Fruit fly (Drosophila melanogaster) whole organism, embryonic: Measurements from ENCODE around the gene CG33298.

Experiments
- Adf1 ChIP-seq: fragments of 200-800 bp; sonication (Bioruptor generic); IDR thresholded peaks from 2 replicates; pipeline ENCODE4 v1.3.6; 2022; ENCODE audit warnings: missing biosample characterization, missing genetic modification characterization
- Asciz ChIP-seq: fragments of 200-800 bp; sonication (Bioruptor generic); optimal IDR thresholded peaks from 2 replicates; lab custom pipeline; 2017; ENCODE audit warnings: missing biosample characterization, mild to moderate bottlenecking, missing genetic modification characterization, missing genetic modification reagents
- Blimp-1 ChIP-seq: fragments of 200-800 bp; sonication (Bioruptor generic); optimal IDR thresholded peaks from 3 replicates; lab custom pipeline; 2018; ENCODE audit warnings: missing biosample characterization, missing genetic modification characterization, mild to moderate bottlenecking, moderate library complexity, missing genetic modification reagents
- CG1024 ChIP-seq: fragments of 200-800 bp; sonication (Bioruptor generic); IDR thresholded peaks from 2 replicates; pipeline ENCODE4 v1.3.6; 2022; ENCODE audit warnings: missing biosample characterization, missing genetic modification characterization
- CG10274 ChIP-seq: fragments of 200-800 bp; sonication (Bioruptor generic); optimal IDR thresholded peaks from 3 replicates; lab custom pipeline; 2017; ENCODE audit warnings: missing biosample characterization, mild to moderate bottlenecking, missing genetic modification characterization
- CG11085 ChIP-seq: fragments of 200-800 bp; sonication (Bioruptor generic); IDR thresholded peaks from 2 replicates; pipeline ENCODE4 v1.3.6; 2022; ENCODE audit warnings: missing biosample characterization, missing genetic modification characterization
- CG12104 ChIP-seq: fragments of 200-800 bp; sonication (Bioruptor generic); optimal IDR thresholded peaks from 3 replicates; lab custom pipeline; 2016; ENCODE audit warnings: missing biosample characterization, missing genetic modification characterization
- CG15269 ChIP-seq: fragments of 200-800 bp; sonication (Bioruptor generic); optimal IDR thresholded peaks from 2 replicates; lab custom pipeline; 2018; ENCODE audit warnings: missing biosample characterization, mild to moderate bottlenecking, missing genetic modification characterization, moderate library complexity
- CG15696 ChIP-seq: fragments of 200-800 bp; sonication (Bioruptor generic); optimal IDR thresholded peaks from 2 replicates; lab custom pipeline; 2019; ENCODE audit warnings: missing biosample characterization, mild to moderate bottlenecking, missing genetic modification characterization, moderate library complexity
- CG16779 ChIP-seq: fragments of 200-800 bp; sonication (Bioruptor generic); IDR thresholded peaks from 2 replicates; pipeline ENCODE4 v1.3.6; 2022; ENCODE audit warnings: missing biosample characterization, missing genetic modification characterization
- CG17802 ChIP-seq: fragments of 200-800 bp; sonication (Bioruptor generic); optimal IDR thresholded peaks from 2 replicates; lab custom pipeline; 2018; ENCODE audit warnings: missing biosample characterization, mild to moderate bottlenecking, missing genetic modification characterization, moderate library complexity
- CG18476 ChIP-seq: fragments of 200-800 bp; sonication (Bioruptor generic); optimal IDR thresholded peaks from 2 replicates; lab custom pipeline; 2016; ENCODE audit warnings: missing biosample characterization, mild to moderate bottlenecking, missing genetic modification characterization
- CG2202 ChIP-seq: fragments of 200-800 bp; sonication (Bioruptor generic); optimal IDR thresholded peaks from 2 replicates; lab custom pipeline; 2018; ENCODE audit warnings: missing biosample characterization, mild to moderate bottlenecking, missing genetic modification characterization
- CG2678 ChIP-seq: fragments of 200-800 bp; sonication (Bioruptor generic); optimal IDR thresholded peaks from 3 replicates; lab custom pipeline; 2019; ENCODE audit warnings: missing biosample characterization, mild to moderate bottlenecking, missing genetic modification characterization, moderate library complexity
- CG4282 ChIP-seq: fragments of 200-800 bp; sonication (Bioruptor generic); optimal IDR thresholded peaks from 2 replicates; lab custom pipeline; 2016; ENCODE audit warnings: missing biosample characterization, missing genetic modification characterization
- CG4328 ChIP-seq: fragments of 200-800 bp; sonication (Bioruptor generic); optimal IDR thresholded peaks from 3 replicates; lab custom pipeline; 2017; ENCODE audit warnings: missing biosample characterization, missing genetic modification reagents, missing genetic modification characterization
- CG7357 ChIP-seq: fragments of 200-800 bp; sonication (Bioruptor generic); IDR thresholded peaks from 3 replicates; pipeline ENCODE4 v1.3.6; 2022; ENCODE audit warnings: missing biosample characterization, missing genetic modification characterization
- Chrac-16 ChIP-seq: fragments of 200-800 bp; sonication (Bioruptor generic); optimal IDR thresholded peaks from 3 replicates; lab custom pipeline; 2016; ENCODE audit warnings: missing biosample characterization, missing genetic modification characterization
- D19B ChIP-seq: fragments of 200-800 bp; sonication (Bioruptor generic); optimal IDR thresholded peaks from 2 replicates; lab custom pipeline; 2017; ENCODE audit warnings: missing biosample characterization, mild to moderate bottlenecking, missing genetic modification characterization
- Gug ChIP-seq: fragments of 200-800 bp; sonication (Bioruptor generic); IDR thresholded peaks from 4 replicates; pipeline ENCODE4 v1.3.6; 2022; ENCODE audit warnings: missing biosample characterization, missing genetic modification characterization
- HLH3B ChIP-seq: fragments of 200-800 bp; sonication (Bioruptor generic); IDR thresholded peaks from 2 replicates; pipeline ENCODE4 v1.3.6; 2022; ENCODE audit warnings: missing biosample characterization, missing genetic modification characterization
- Hmx ChIP-seq: fragments of 200-800 bp; sonication (Bioruptor generic); optimal IDR thresholded peaks from 2 replicates; lab custom pipeline; 2016; ENCODE audit warnings: missing biosample characterization, missing genetic modification characterization
- Med ChIP-seq: fragments of 200-800 bp; sonication (Bioruptor generic); peaks from one replicate; lab custom pipeline; 2016; ENCODE audit warnings: missing biosample characterization, missing genetic modification characterization, mild to moderate bottlenecking, inconsistent platforms, moderate library complexity
- Mes4 ChIP-seq: fragments of 200-800 bp; sonication (Bioruptor generic); optimal IDR thresholded peaks from 2 replicates; lab custom pipeline; 2016; ENCODE audit warnings: missing biosample characterization, missing genetic modification characterization
- NK7.1 ChIP-seq: fragments of 200-800 bp; sonication (Bioruptor generic); optimal IDR thresholded peaks from 3 replicates; lab custom pipeline; 2016; ENCODE audit warnings: missing biosample characterization, missing genetic modification characterization
- Oaz ChIP-seq: fragments of 200-800 bp; sonication (Bioruptor generic); IDR thresholded peaks from 2 replicates; pipeline ENCODE4 v1.3.6; 2022; ENCODE audit warnings: missing biosample characterization, missing genetic modification characterization
- Optix ChIP-seq: fragments of 200-800 bp; sonication (Bioruptor generic); IDR thresholded peaks from 3 replicates; pipeline ENCODE4 v1.3.6; 2022; ENCODE audit warnings: missing biosample characterization, missing genetic modification characterization
- Side ChIP-seq: fragments of 200-800 bp; sonication (Bioruptor generic); optimal IDR thresholded peaks from 2 replicates; lab custom pipeline; 2016; ENCODE audit warnings: missing biosample characterization, missing genetic modification characterization
- Six4 ChIP-seq: fragments of 200-800 bp; sonication (Bioruptor generic); optimal IDR thresholded peaks from 2 replicates; lab custom pipeline; 2016; ENCODE audit warnings: missing biosample characterization, missing genetic modification characterization
- Sox100B ChIP-seq: fragments of 200-800 bp; sonication (Bioruptor generic); optimal IDR thresholded peaks from 3 replicates; lab custom pipeline; 2018; ENCODE audit warnings: missing biosample characterization, mild to moderate bottlenecking, missing genetic modification characterization
- Spps ChIP-seq: fragments of 200-800 bp; sonication (Bioruptor generic); optimal IDR thresholded peaks from 2 replicates; lab custom pipeline; 2018; ENCODE audit warnings: missing biosample characterization, mild to moderate bottlenecking, missing genetic modification characterization
- Xrp1 ChIP-seq: fragments of 200-800 bp; sonication (Bioruptor generic); IDR thresholded peaks from 2 replicates; pipeline ENCODE4 v1.3.6; 2022; ENCODE audit warnings: missing biosample characterization, missing genetic modification characterization
- al ChIP-seq: fragments of 200-800 bp; sonication (Bioruptor generic); IDR thresholded peaks from 2 replicates; pipeline ENCODE4 v1.3.6; 2022; ENCODE audit warnings: missing biosample characterization, missing genetic modification characterization
- amos ChIP-seq: fragments of 200-800 bp; sonication (Bioruptor generic); IDR thresholded peaks from 2 replicates; pipeline ENCODE4 v1.3.6; 2022; ENCODE audit warnings: missing biosample characterization, missing genetic modification characterization; ENCODE audit not compliant: partially characterized antibody
- ap ChIP-seq: fragments of 200-800 bp; sonication (Bioruptor generic); IDR thresholded peaks from 2 replicates; pipeline ENCODE4 v1.3.6; 2022; ENCODE audit warnings: missing biosample characterization, missing genetic modification characterization
- chif ChIP-seq, 2 experiments: fragments of 200-800 bp; sonication (Bioruptor generic); optimal IDR thresholded peaks; 3 replicates each; lab custom pipeline; 2016; ENCODE audit warnings: missing biosample characterization in 2 of 2, missing genetic modification characterization in 2 of 2
- crc ChIP-seq: fragments of 200-800 bp; sonication (Bioruptor generic); optimal IDR thresholded peaks from 2 replicates; lab custom pipeline; 2016; ENCODE audit warnings: missing biosample characterization, missing genetic modification characterization
- esg ChIP-seq: fragments of 200-800 bp; sonication (Bioruptor generic); conservative IDR thresholded peaks from 2 replicates; pipeline ENCODE4 v1.3.6; 2022; ENCODE audit warnings: missing biosample characterization, missing genetic modification characterization
- gem ChIP-seq: fragments of 200-800 bp; sonication (Bioruptor generic); optimal IDR thresholded peaks from 2 replicates; lab custom pipeline; 2019; ENCODE audit warnings: missing biosample characterization, mild to moderate bottlenecking, missing genetic modification characterization, moderate library complexity
- grn ChIP-seq: fragments of 200-800 bp; sonication (Bioruptor generic); optimal IDR thresholded peaks from 3 replicates; lab custom pipeline; 2017; ENCODE audit warnings: missing biosample characterization, missing genetic modification characterization
- kah ChIP-seq: fragments of 200-800 bp; sonication (Bioruptor generic); optimal IDR thresholded peaks from 2 replicates; lab custom pipeline; 2018; ENCODE audit warnings: missing biosample characterization, mild to moderate bottlenecking, missing genetic modification characterization
- kay ChIP-seq: fragments of 200-800 bp; sonication (Bioruptor generic); optimal IDR thresholded peaks from 2 replicates; lab custom pipeline; 2016; ENCODE audit warnings: missing biosample characterization, missing genetic modification characterization
- nau ChIP-seq: fragments of 200-800 bp; sonication (Bioruptor generic); optimal IDR thresholded peaks from 3 replicates; lab custom pipeline; 2017; ENCODE audit warnings: missing biosample characterization, mild to moderate bottlenecking, missing genetic modification characterization, missing genetic modification reagents
- otp ChIP-seq: fragments of 200-800 bp; sonication (Bioruptor generic); IDR thresholded peaks from 3 replicates; pipeline ENCODE4, ENCODE4 v1.3.6; 2022; ENCODE audit warnings: missing biosample characterization, missing genetic modification characterization
- ranshi ChIP-seq: fragments of 200-800 bp; sonication (Bioruptor generic); IDR thresholded peaks from 2 replicates; pipeline ENCODE4 v1.3.6; 2022; ENCODE audit warnings: missing biosample characterization, missing genetic modification characterization
- sim ChIP-seq: fragments of 200-800 bp; sonication (Bioruptor generic); IDR thresholded peaks from 2 replicates; pipeline ENCODE4 v1.3.6; 2022; ENCODE audit warnings: missing biosample characterization, missing genetic modification characterization
- so ChIP-seq: fragments of 200-800 bp; sonication (Bioruptor generic); IDR thresholded peaks from 3 replicates; pipeline ENCODE4 v1.3.6; 2022; ENCODE audit warnings: missing biosample characterization, missing genetic modification characterization
- tap ChIP-seq: fragments of 200-800 bp; optimal IDR thresholded peaks from 3 replicates; lab custom pipeline; 2019; ENCODE audit warnings: missing biosample characterization, mild to moderate bottlenecking, missing genetic modification characterization, moderate library complexity
- zfh1 ChIP-seq: fragments of 200-800 bp; sonication (Bioruptor generic); IDR thresholded peaks from 3 replicates; pipeline ENCODE4 v1.3.6; 2022; ENCODE audit warnings: missing biosample characterization, missing genetic modification characterization

The CG33298 gene

DNA sequence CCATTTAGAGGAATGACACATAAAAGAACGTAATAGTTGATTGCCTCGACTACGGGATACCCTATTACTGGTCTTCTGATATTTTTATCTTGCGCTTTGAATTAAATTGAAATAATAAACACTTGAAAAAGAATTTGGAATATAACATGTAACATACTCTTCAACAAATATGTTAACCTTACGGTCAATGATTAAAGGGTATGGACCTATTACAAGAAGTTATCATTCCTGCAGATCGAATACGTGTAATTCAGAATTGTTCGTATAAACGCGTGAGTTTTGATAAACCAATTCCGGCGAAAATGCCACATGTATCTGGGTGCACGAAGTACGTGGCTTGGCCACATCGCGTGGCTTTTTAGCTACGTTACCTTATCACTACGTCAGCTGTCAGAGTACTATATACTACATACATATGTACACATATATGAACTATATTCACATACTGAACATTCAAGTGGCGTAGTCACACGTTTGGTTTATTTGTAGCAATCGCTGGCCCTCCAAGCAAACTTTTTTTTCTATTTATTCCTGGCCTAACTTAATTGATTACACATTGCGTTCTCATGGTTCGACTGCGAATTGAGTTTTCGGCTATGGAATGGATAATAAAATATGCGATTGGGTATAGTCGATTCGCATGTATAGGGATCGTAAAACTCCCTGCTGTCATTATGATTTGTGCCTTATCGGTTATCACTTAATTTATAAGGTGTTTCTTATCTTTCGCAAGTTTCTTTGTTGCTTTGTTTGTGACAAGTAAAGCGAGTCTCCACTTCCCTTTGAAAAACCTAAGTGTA, 3.1 kb downstream of the CG33298 start (continued):
- TF ChIP-seq D19B (GFP tag; lab: Kevin White, UChicago) (peak; percentile 95), CG12104 (GFP tag; lab: Kevin White, UChicago) (peak; percentile 48), Gug (GFP tag; lab: Robert Waterston, UW) (peak; percentile 42; the same call in 1 of the 4 replicates), CG17802 (tag; lab: Kevin White, UChicago) (no peak), Sox100B (peak; percentile 49), Xrp1 (GFP tag; lab: Robert Waterston, UW) (peak; percentile 68), Oaz (GFP tag; lab: Robert Waterston, UW) (0 out of 2 replicates have a peak, but pooled peaks have one; percentile 37), Mes4 (GFP tag; lab: Kevin White, UChicago) (no peak), crc (GFP tag; lab: Kevin White, UChicago) (peak; percentile 63), chif (GFP tag; optimal IDR thresholded peaks at IDR 0.05; lab: Kevin White, UChicago) (peak; percentile 30 to 68), Asciz (GFP tag; lab: Kevin White, UChicago) (peak; percentile 50), CG16779 (no peak), amos (GFP tag; lab: Robert Waterston, UW) (no peak), Side (peak; percentile 12), al (GFP tag; lab: Robert Waterston, UW) (peak; percentile 39; the same call in 1 of the 2 replicates), Blimp-1 (GFP tag; lab: Kevin White, UChicago) (peak; percentile 68), CG15696 (peak; percentile 30), CG10274 (GFP tag; lab: Kevin White, UChicago) (peak; percentile 37), nau (GFP tag; lab: Kevin White, UChicago) (peak; percentile 18), CG2678 (tag; lab: Kevin White, UChicago) (peak; percentile 78), CG18476 (peak; percentile 34), CG4282 (GFP tag; lab: Kevin White, UChicago) (no peak), NK7.1 (GFP tag; lab: Kevin White, UChicago) (peak; percentile 41), CG7357 (GFP tag; lab: Robert Waterston, UW) (0 out of 3 replicates have a peak, but pooled peaks have one; percentile 29), tap (peak; percentile 56), grn (GFP tag; lab: Kevin White, UChicago) (peak; percentile 57), sim (GFP tag; lab: Robert Waterston, UW) (peak; percentile 45; the same call in 1 of the 2 replicates), Hmx (GFP tag; lab: Kevin White, UChicago) (no peak), Six4 (GFP tag; lab: Kevin White, UChicago) (peak; percentile 32), HLH3B (peak; percentile 66), CG11085 (no peak), CG2202 (tag; lab: Kevin White, UChicago) (no peak), kay (GFP tag; lab: Kevin White, UChicago) (peak; percentile 83), Chrac-16 (GFP tag; lab: Kevin White, UChicago) (peak; percentile 47), Spps (peak; percentile 15), gem (tag; lab: Kevin White, UChicago) (peak; percentile 76), zfh1 (GFP tag; lab: Robert Waterston, UW) (peak; percentile 69; the same call in 2 of the 3 replicates), esg (GFP tag; lab: Robert Waterston, UW) (0 out of 2 replicates have a peak, but pooled peaks have one; percentile 34), Adf1 (GFP tag; lab: Robert Waterston, UW) (peak; percentile 24; the same call in 1 of the 2 replicates), CG1024 (GFP tag; lab: Robert Waterston, UW) (peak; percentile 32; the same call in 1 of the 2 replicates), so (GFP tag; lab: Robert Waterston, UW) (peak; percentile 62; the same call in 1 of the 3 replicates), CG15269 (peak; percentile 32), CG4328 (no peak), ap (GFP tag; lab: Robert Waterston, UW) (peak; percentile 53; the same call in 1 of the 2 replicates), ranshi (GFP tag; lab: Robert Waterston, UW) (peak; percentile 65; the same call in 1 of the 2 replicates), otp (GFP tag; lab: Robert Waterston, UW) (peak; percentile 53; the same call in 1 of the 3 replicates), Med (GFP tag; lab: Kevin White, UChicago) (peak; percentile 91), Optix (GFP tag; lab: Robert Waterston, UW) (no peak), kah (GFP tag; lab: Kevin White, UChicago) (no peak)
